Fruit fly (Drosophila melanogaster): ENCODE measurements around the gene CG34150.

dm6 chr3R:24769601-24770000 lies 44.5 kb upstream of the CG34150 start:
- peak; percentile 48 for TF ChIP-seq ttk (optimal IDR thresholded peaks at IDR 0.05)
- TF ChIP-seq Sin3A (optimal IDR thresholded peaks at IDR 0.05): no peak
- no peak for TF ChIP-seq psq (optimal IDR thresholded peaks at IDR 0.05)
- no peak for TF ChIP-seq Myc (optimal IDR thresholded peaks at IDR 0.05)
- TF ChIP-seq h (optimal IDR thresholded peaks at IDR 0.05): no peak
- no peak for TF ChIP-seq insv (optimal IDR thresholded peaks at IDR 0.05)

Measured in Kc167 (cell line).